Fruit fly (Drosophila melanogaster): ENCODE measurements around the gene Spn.

DNA sequence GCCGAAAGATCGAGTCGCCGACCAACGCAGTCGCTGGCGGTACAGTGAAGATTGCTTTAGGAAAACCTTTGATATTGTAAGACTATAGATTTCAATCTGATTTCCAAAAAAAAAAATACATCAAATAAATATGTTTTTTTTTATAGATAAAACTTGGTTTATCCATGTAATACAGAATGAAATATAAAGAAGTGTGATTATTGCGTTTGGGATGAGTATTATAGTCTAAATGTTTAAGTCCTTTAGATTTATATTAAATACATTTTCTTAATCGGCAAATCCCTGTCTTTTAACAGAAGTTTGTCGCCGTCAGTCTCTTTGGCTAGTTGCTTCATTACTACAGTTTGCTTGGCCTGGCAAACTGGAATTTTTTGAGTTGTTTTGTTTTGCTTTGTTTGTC lies 27.8 kb upstream of the Spn start:
- TF ChIP-seq Myc (optimal IDR thresholded peaks at IDR 0.05) (no peak), psq (optimal IDR thresholded peaks at IDR 0.05) (no peak), ttk (optimal IDR thresholded peaks at IDR 0.05) (no peak), Sin3A (optimal IDR thresholded peaks at IDR 0.05) (no peak)

Measured in Kc167 (cell line).